Worm (Caenorhabditis elegans) whole organism, L1 larva: ENCODE data around the gene pmk-1.

Source experiments
- C04F5.9 ChIP-seq: sonication (generic microtip); optimal IDR thresholded peaks from 2 replicates; lab custom pipeline; 2016; ENCODE audit warnings: missing genetic modification characterization, missing compliant biosample characterization
- F16B12.6 ChIP-seq: fragments of 150-350 bp; optimal IDR thresholded peaks from 2 replicates; lab custom pipeline; 2014; ENCODE audit warnings: missing biosample characterization, missing genetic modification characterization
- aly-2 ChIP-seq: fragments of 150-350 bp; optimal IDR thresholded peaks from 2 replicates; lab custom pipeline; 2014; ENCODE audit warnings: missing biosample characterization, missing genetic modification characterization
- ama-1 ChIP-seq: fragments of 150-350 bp; optimal IDR thresholded peaks from 2 replicates; lab custom pipeline; 2014
- blmp-1 ChIP-seq: fragments of 150-350 bp; optimal IDR thresholded peaks from 2 replicates; lab custom pipeline; 2014; ENCODE audit warnings: missing biosample characterization, missing genetic modification characterization
- ceh-90 ChIP-seq: sonication (generic microtip); optimal IDR thresholded peaks from 2 replicates; lab custom pipeline; 2016; ENCODE audit warnings: missing genetic modification characterization, missing compliant biosample characterization
- dpl-1 ChIP-seq, 3 experiments: fragments of 150-350 bp in 2 of 3; sonication (generic microtip) in 1 of 3; optimal IDR thresholded peaks; 2 replicates each; lab custom pipeline; 2014 to 2017; ENCODE audit warnings: missing biosample characterization in 3 of 3, missing genetic modification characterization in 3 of 3, missing genetic modification reagents in 3 of 3
- efl-1 ChIP-seq, 4 experiments: fragments of 150-350 bp; optimal IDR thresholded peaks in 3 of 4; peaks in 1 of 4; 1 replicate in 1 of 4; 2 replicates in 3 of 4; lab custom pipeline; 2014; ENCODE audit warnings: missing biosample characterization in 2 of 4, missing genetic modification characterization in 2 of 4, missing genetic modification reagents in 2 of 4
- egl-13 ChIP-seq: sonication (generic microtip); optimal IDR thresholded peaks from 2 replicates; lab custom pipeline; 2016; ENCODE audit warnings: missing genotype, missing genetic modification reagents, missing genetic modification characterization, missing compliant biosample characterization
- elt-2 ChIP-seq: sonication (generic microtip); optimal IDR thresholded peaks from 2 replicates; lab custom pipeline; 2016; ENCODE audit warnings: missing genetic modification characterization, mild to moderate bottlenecking, inconsistent platforms, missing compliant biosample characterization, missing genetic modification reagents
- elt-3 ChIP-seq, 6 experiments: fragments of 150-350 bp in 1 of 6; sonication (generic microtip); optimal IDR thresholded peaks; 2 replicates each; lab custom pipeline; 2017 to 2018; ENCODE audit warnings: missing biosample characterization in 6 of 6, missing genetic modification characterization in 6 of 6, inconsistent platforms in 1 of 6
- fkh-10 ChIP-seq: sonication (generic microtip); optimal IDR thresholded peaks from 2 replicates; lab custom pipeline; 2017; ENCODE audit warnings: missing biosample characterization, missing genetic modification reagents, missing genetic modification characterization
- fkh-4 ChIP-seq: sonication (generic microtip); optimal IDR thresholded peaks from 2 replicates; lab custom pipeline; 2016; ENCODE audit warnings: missing compliant biosample characterization, missing genetic modification characterization, borderline replicate concordance
- grh-1 ChIP-seq: fragments of 200-800 bp; sonication (Bioruptor generic); IDR thresholded peaks from 2 replicates; pipeline ENCODE4 v1.3.6; 2022; ENCODE audit warnings: missing genetic modification reagents, missing genetic modification characterization, missing compliant biosample characterization
- hlh-17 ChIP-seq: fragments of 200-800 bp; sonication (Bioruptor generic); optimal IDR thresholded peaks from 2 replicates; lab custom pipeline; 2018; ENCODE audit warnings: missing genetic modification characterization, mild to moderate bottlenecking, missing compliant biosample characterization, moderate library complexity, borderline replicate concordance
- hpl-2 ChIP-seq: fragments of 150-350 bp; optimal IDR thresholded peaks from 2 replicates; lab custom pipeline; 2014; ENCODE audit warnings: missing biosample characterization, missing genetic modification reagents, missing genetic modification characterization
- irx-1 ChIP-seq: sonication (generic microtip); optimal IDR thresholded peaks from 2 replicates; lab custom pipeline; 2016; ENCODE audit warnings: missing genetic modification characterization, missing compliant biosample characterization
- isw-1 ChIP-seq: fragments of 200-800 bp; sonication (Bioruptor generic); IDR thresholded peaks from 2 replicates; pipeline ENCODE4 v1.3.6; 2022; ENCODE audit warnings: missing genetic modification characterization, missing compliant biosample characterization
- jun-1 ChIP-seq: fragments of 150-350 bp; optimal IDR thresholded peaks from 2 replicates; lab custom pipeline; 2014; ENCODE audit warnings: missing biosample characterization, missing genetic modification reagents, missing genetic modification characterization
- lin-14 ChIP-seq: fragments of 200-800 bp; sonication (Bioruptor generic); optimal IDR thresholded peaks from 2 replicates; lab custom pipeline; 2018; ENCODE audit warnings: mild to moderate bottlenecking, missing genetic modification characterization, moderate library complexity, missing compliant biosample characterization
- lin-15B ChIP-seq: fragments of 150-350 bp; sonication (generic microtip); optimal IDR thresholded peaks from 3 replicates; lab custom pipeline; 2014; ENCODE audit warnings: missing biosample characterization, missing genetic modification characterization
- lin-35 ChIP-seq, 2 experiments: fragments of 150-350 bp; optimal IDR thresholded peaks; 2 replicates each; lab custom pipeline; 2014; ENCODE audit warnings: missing biosample characterization in 2 of 2, missing genetic modification characterization in 2 of 2, missing genetic modification reagents in 2 of 2
- lir-3 ChIP-seq: sonication (generic microtip); optimal IDR thresholded peaks from 2 replicates; lab custom pipeline; 2016; ENCODE audit warnings: mild to moderate bottlenecking, missing genetic modification characterization, moderate library complexity, missing compliant biosample characterization; ENCODE audit not compliant: poor library complexity
- lsy-2 ChIP-seq, 2 experiments: fragments of 150-350 bp; optimal IDR thresholded peaks; 2 replicates each; lab custom pipeline; 2014; ENCODE audit warnings: missing biosample characterization in 2 of 2, missing genetic modification characterization in 2 of 2
- mdl-1 ChIP-seq, 2 experiments: fragments of 150-350 bp; optimal IDR thresholded peaks; 2 replicates each; lab custom pipeline; 2014 to 2017; ENCODE audit warnings: missing biosample characterization in 2 of 2, missing genetic modification characterization in 2 of 2, inconsistent platforms in 1 of 2
- nhr-11 ChIP-seq: fragments of 150-350 bp; optimal IDR thresholded peaks from 2 replicates; lab custom pipeline; 2014; ENCODE audit warnings: missing biosample characterization, missing genetic modification characterization
- nhr-12 ChIP-seq: sonication (generic microtip); optimal IDR thresholded peaks from 2 replicates; lab custom pipeline; 2017; ENCODE audit warnings: missing biosample characterization, missing genetic modification characterization
- nhr-20 ChIP-seq: sonication (generic microtip); optimal IDR thresholded peaks from 2 replicates; lab custom pipeline; 2016; ENCODE audit warnings: mild to moderate bottlenecking, missing genetic modification characterization, missing compliant biosample characterization
- nhr-28 ChIP-seq: fragments of 150-350 bp; optimal IDR thresholded peaks from 2 replicates; lab custom pipeline; 2014; ENCODE audit warnings: missing biosample characterization, missing genetic modification characterization
- nhr-71 ChIP-seq: sonication (generic microtip); optimal IDR thresholded peaks from 2 replicates; lab custom pipeline; 2016; ENCODE audit warnings: mild to moderate bottlenecking, missing genetic modification characterization, moderate library complexity, missing compliant biosample characterization
- nhr-76 ChIP-seq: sonication (generic microtip); optimal IDR thresholded peaks from 2 replicates; lab custom pipeline; 2017; ENCODE audit warnings: missing biosample characterization, missing genetic modification characterization
- nhr-77 ChIP-seq: fragments of 150-350 bp; optimal IDR thresholded peaks from 2 replicates; lab custom pipeline; 2014; ENCODE audit warnings: missing biosample characterization, missing genetic modification characterization
- nhr-84 ChIP-seq: sonication (generic microtip); optimal IDR thresholded peaks from 2 replicates; lab custom pipeline; 2017; ENCODE audit warnings: missing biosample characterization, missing genetic modification characterization
- nhr-85 ChIP-seq: sonication (generic microtip); peaks from one replicate; lab custom pipeline; 2016; ENCODE audit warnings: missing genetic modification characterization, inconsistent platforms, missing compliant biosample characterization
- nhr-90 ChIP-seq: sonication (generic microtip); optimal IDR thresholded peaks from 2 replicates; lab custom pipeline; 2016; ENCODE audit warnings: mild to moderate bottlenecking, missing genetic modification characterization, missing compliant biosample characterization; ENCODE audit not compliant: poor library complexity
- pax-3 ChIP-seq: fragments of 200-800 bp; sonication (Bioruptor generic); optimal IDR thresholded peaks from 2 replicates; lab custom pipeline; 2018; ENCODE audit warnings: mild to moderate bottlenecking, missing genetic modification characterization, moderate library complexity, missing compliant biosample characterization
- snu-23 ChIP-seq: sonication (generic microtip); optimal IDR thresholded peaks from 2 replicates; lab custom pipeline; 2016; ENCODE audit warnings: missing genetic modification characterization, missing compliant biosample characterization
- sptf-1 ChIP-seq: fragments of 150-350 bp; optimal IDR thresholded peaks from 2 replicates; lab custom pipeline; 2014; ENCODE audit warnings: missing biosample characterization, missing genetic modification characterization
- sup-37 ChIP-seq: fragments of 200-800 bp; sonication (Bioruptor generic); optimal IDR thresholded peaks from 2 replicates; lab custom pipeline; 2018; ENCODE audit warnings: mild to moderate bottlenecking, missing genetic modification characterization, missing compliant biosample characterization
- tbx-2 ChIP-seq: sonication (generic microtip); optimal IDR thresholded peaks from 2 replicates; lab custom pipeline; 2016; ENCODE audit warnings: missing genetic modification characterization, missing compliant biosample characterization
- unc-30 ChIP-seq: sonication (generic microtip); optimal IDR thresholded peaks from 2 replicates; lab custom pipeline; 2017; ENCODE audit warnings: missing biosample characterization, missing genetic modification characterization
- unc-62 ChIP-seq: fragments of 150-350 bp; optimal IDR thresholded peaks from 2 replicates; lab custom pipeline; 2014; ENCODE audit warnings: missing biosample characterization, missing genetic modification reagents, missing genetic modification characterization
- unc-98 ChIP-seq: fragments of 200-800 bp; sonication (Bioruptor generic); IDR thresholded peaks from 2 replicates; pipeline ENCODE4 v1.3.6; 2022; ENCODE audit warnings: missing genetic modification characterization, missing compliant biosample characterization
- xbp-1 ChIP-seq: sonication (generic microtip); optimal IDR thresholded peaks from 2 replicates; lab custom pipeline; 2016; ENCODE audit warnings: missing genetic modification characterization, missing compliant biosample characterization
- zag-1 ChIP-seq: fragments of 150-350 bp; optimal IDR thresholded peaks from 2 replicates; lab custom pipeline; 2014; ENCODE audit warnings: missing biosample characterization, missing genetic modification characterization
- ztf-11 ChIP-seq, 2 experiments: sonication (generic microtip); optimal IDR thresholded peaks; 2 replicates each; lab custom pipeline; 2016 to 2017; ENCODE audit warnings: missing genetic modification characterization in 2 of 2, missing biosample characterization in 1 of 2, missing compliant biosample characterization in 1 of 2

pmk-1 gene

ce11 chrIV:8148494-8148893 is at the start of gene pmk-1:
pmk-1 (plus strand) TSS chrIV:8148794.
- TF ChIP-seq grh-1 (GFP tag; lab: Robert Waterston, UW) (no peak), nhr-12 (no peak), nhr-84 (tag; lab: Kevin White, UChicago) (no peak), lsy-2 (tag; optimal IDR thresholded peaks at IDR 0.05; lab: Kevin White, UChicago) (no peak), irx-1 (tag; lab: Kevin White, UChicago) (no peak), hlh-17 (GFP tag; lab: Kevin White, UChicago) (no peak), F16B12.6 (no peak), mdl-1 (tag; optimal IDR thresholded peaks at IDR 0.05; lab: Kevin White, UChicago) (no peak), lin-15B (tag; lab: Kevin White, UChicago) (no peak), aly-2 (tag; lab: Kevin White, UChicago) (no peak), unc-30 (no peak), elt-3 (tag; optimal IDR thresholded peaks at IDR 0.05; lab: Kevin White, UChicago) (no peak)
- TF ChIP-seq, all 84 proteins: peak for 0

ce11 chrIV:8099601-8100000 is 49.0 kb upstream of the pmk-1 start, which contains the start of gene Y42H9AR.2:
Y42H9AR.2 (plus strand) TSS chrIV:8099901.
- TF ChIP-seq egl-13 (tag; lab: Kevin White, UChicago) (no peak), fkh-4 (no peak), dpl-1 (GFP tag; optimal IDR thresholded peaks at IDR 0.05; lab: Kevin White, UChicago) (no peak), nhr-71 (tag; lab: Kevin White, UChicago) (no peak), lsy-2 (tag; optimal IDR thresholded peaks at IDR 0.05; lab: Kevin White, UChicago) (no peak), lin-15B (tag; lab: Kevin White, UChicago) (no peak), nhr-20 (no peak), elt-2 (tag; lab: Kevin White, UChicago) (no peak), isw-1 (GFP tag; lab: Robert Waterston, UW) (no peak), aly-2 (tag; lab: Kevin White, UChicago) (no peak), jun-1 (no peak), lin-35 (GFP tag; optimal IDR thresholded peaks at IDR 0.05; lab: Kevin White, UChicago) (no peak), hlh-17 (GFP tag; lab: Kevin White, UChicago) (no peak), xbp-1 (tag; lab: Kevin White, UChicago) (no peak)

ce11 chrIV:8102231-8102630 is 46.4 kb upstream of the pmk-1 start, which contains the start of gene Y42H9AR.5:
Y42H9AR.5 (plus strand) TSS chrIV:8102531.
- no peak for TF ChIP-seq lin-15B (tag; lab: Kevin White, UChicago)
- TF ChIP-seq fkh-10 (GFP tag; lab: Kevin White, UChicago) = no peak
- TF ChIP-seq hpl-2 (GFP tag; lab: Kevin White, UChicago) = no peak
- TF ChIP-seq unc-62 (GFP tag; lab: Kevin White, UChicago) = no peak
- TF ChIP-seq sptf-1 (tag; lab: Kevin White, UChicago) = no peak
- TF ChIP-seq blmp-1 = no peak
- no peak for TF ChIP-seq sup-37 (GFP tag; lab: Kevin White, UChicago)
- TF ChIP-seq ztf-11 (tag; optimal IDR thresholded peaks at IDR 0.05; lab: Kevin White, UChicago) = no peak
- TF ChIP-seq C04F5.9 (tag; lab: Kevin White, UChicago) = no peak
- no peak for TF ChIP-seq efl-1 (optimal IDR thresholded peaks at IDR 0.05; lab: Kevin White, UChicago)
- no peak for TF ChIP-seq efl-1 (GFP tag; optimal IDR thresholded peaks at IDR 0.05 in 1 of 2; lab: Kevin White, UChicago)
- TF ChIP-seq ama-1 (lab: Kevin White, UChicago) = no peak
- TF ChIP-seq unc-98 (GFP tag; lab: Robert Waterston, UW) = no peak
- no peak for TF ChIP-seq nhr-11 (tag; lab: Kevin White, UChicago)
- no peak for TF ChIP-seq nhr-76
- TF ChIP-seq xbp-1 (tag; lab: Kevin White, UChicago) = no peak
- TF ChIP-seq F16B12.6 = no peak
- TF ChIP-seq, all 84 proteins: peak for 0

- TF ChIP-seq blmp-1 = peak; percentile 34
- peak; percentile 32 for TF ChIP-seq tbx-2
- TF ChIP-seq nhr-77 (tag; lab: Kevin White, UChicago) = no peak
- TF ChIP-seq zag-1 (tag; lab: Kevin White, UChicago) = no peak
- peak; percentile 0 for TF ChIP-seq snu-23 (GFP tag; lab: Kevin White, UChicago)
- no peak for TF ChIP-seq F16B12.6
- TF ChIP-seq nhr-28 (tag; lab: Kevin White, UChicago) = no peak
- no peak for TF ChIP-seq unc-62 (GFP tag; lab: Kevin White, UChicago)
- no peak for TF ChIP-seq pax-3 (tag; lab: Kevin White, UChicago)
- TF ChIP-seq nhr-71 (tag; lab: Kevin White, UChicago) = peak; percentile 43
- peak; percentile 26 for TF ChIP-seq lin-14 (GFP tag; lab: Kevin White, UChicago)
- no peak for TF ChIP-seq unc-30
- TF ChIP-seq nhr-85 = peak; percentile 86
- TF ChIP-seq lin-35 (GFP tag; optimal IDR thresholded peaks at IDR 0.05; lab: Kevin White, UChicago) = peak in 1 of 2 experiments; percentile 21
- peak; percentile 86 for TF ChIP-seq nhr-20
- peak; percentile 12 for TF ChIP-seq nhr-90 (tag; lab: Kevin White, UChicago)
- no peak for TF ChIP-seq ceh-90 (tag; lab: Kevin White, UChicago)
- no peak for TF ChIP-seq ama-1 (lab: Kevin White, UChicago)
- TF ChIP-seq elt-3 (tag; optimal IDR thresholded peaks at IDR 0.05; lab: Kevin White, UChicago) = peak in 5 of 6 experiments; percentile 16 to 83 (median 64)
- no peak for TF ChIP-seq lir-3 (tag; lab: Kevin White, UChicago)
These were observed 45.4 kb upstream of the pmk-1 start for ce11 chrIV:8103196-8103595.
